Fruit fly (Drosophila melanogaster) whole organism, prepupa: ENCODE measurements around the gene CG45603.
A peak's percentile ranks its signal among the peaks of the same experiment; 100 is the strongest.

Source experiments
- CG10631 ChIP-seq: fragments of 200-800 bp; sonication (Bioruptor generic); optimal IDR thresholded peaks from 2 replicates; lab custom pipeline; 2016; ENCODE audit warnings: missing biosample characterization, missing genetic modification characterization
- CG11294 ChIP-seq: fragments of 200-800 bp; sonication (Bioruptor generic); IDR thresholded peaks from 2 replicates; pipeline ENCODE4 v1.3.6; 2022; ENCODE audit warnings: missing biosample characterization, missing genetic modification characterization
- CG15336 ChIP-seq: fragments of 200-800 bp; sonication (Bioruptor generic); IDR thresholded peaks from 2 replicates; pipeline ENCODE4 v1.3.6; 2022; ENCODE audit warnings: missing biosample characterization, missing genetic modification characterization
- CG16779 ChIP-seq: fragments of 200-800 bp; sonication (Bioruptor generic); optimal IDR thresholded peaks from 3 replicates; lab custom pipeline; 2017; ENCODE audit warnings: missing biosample characterization, mild to moderate bottlenecking, missing genetic modification characterization
- CG31627 ChIP-seq: fragments of 200-800 bp; sonication (Bioruptor generic); optimal IDR thresholded peaks from 3 replicates; lab custom pipeline; 2016; ENCODE audit warnings: missing biosample characterization, missing genetic modification characterization
- CG32006 ChIP-seq: fragments of 200-800 bp; sonication (Bioruptor generic); optimal IDR thresholded peaks from 3 replicates; lab custom pipeline; 2017; ENCODE audit warnings: missing biosample characterization, mild to moderate bottlenecking, missing genetic modification characterization
- CG34406 ChIP-seq: fragments of 200-800 bp; sonication (Bioruptor generic); optimal IDR thresholded peaks from 3 replicates; lab custom pipeline; 2016; ENCODE audit warnings: missing biosample characterization, missing genetic modification characterization
- CG6163 ChIP-seq: fragments of 200-800 bp; sonication (Bioruptor generic); IDR thresholded peaks from 3 replicates; pipeline ENCODE4 v1.3.6; 2022; ENCODE audit warnings: missing biosample characterization, missing genetic modification characterization
- CG6792 ChIP-seq: fragments of 200-800 bp; sonication (Bioruptor generic); optimal IDR thresholded peaks from 3 replicates; lab custom pipeline; 2016; ENCODE audit warnings: missing biosample characterization, missing genetic modification characterization
- CG8119 ChIP-seq: fragments of 200-800 bp; sonication (Bioruptor generic); IDR thresholded peaks from 3 replicates; pipeline ENCODE4 v1.3.6; 2022; ENCODE audit warnings: missing biosample characterization, missing genetic modification characterization
- CG8319 ChIP-seq: fragments of 200-800 bp; sonication (Bioruptor generic); optimal IDR thresholded peaks from 3 replicates; lab custom pipeline; 2016; ENCODE audit warnings: missing biosample characterization, missing genetic modification characterization
- CG8632 ChIP-seq: fragments of 200-800 bp; sonication (Bioruptor generic); optimal IDR thresholded peaks from 3 replicates; lab custom pipeline; 2016; ENCODE audit warnings: missing biosample characterization, missing genetic modification characterization
- Eip75B ChIP-seq: fragments of 200-800 bp; sonication (Bioruptor generic); optimal IDR thresholded peaks from 3 replicates; lab custom pipeline; 2016; ENCODE audit warnings: missing biosample characterization, missing genetic modification characterization
- Eip78C ChIP-seq: fragments of 200-800 bp; sonication (Bioruptor generic); peaks from one replicate; lab custom pipeline; 2016; ENCODE audit warnings: missing biosample characterization, missing genetic modification characterization
- Eip93F ChIP-seq: fragments of 200-800 bp; sonication (Bioruptor generic); optimal IDR thresholded peaks from 2 replicates; lab custom pipeline; 2016; ENCODE audit warnings: missing biosample characterization, mild to moderate bottlenecking, missing genetic modification characterization
- Ets96B ChIP-seq: fragments of 200-800 bp; optimal IDR thresholded peaks from 2 replicates; lab custom pipeline; 2019; ENCODE audit warnings: missing biosample characterization, mild to moderate bottlenecking, missing genetic modification characterization, moderate library complexity
- Gug ChIP-seq: fragments of 200-800 bp; sonication (Bioruptor generic); IDR thresholded peaks from 2 replicates; pipeline ENCODE4 v1.3.6; 2022; ENCODE audit warnings: missing biosample characterization, missing genetic modification characterization
- Hr39 ChIP-seq: fragments of 200-800 bp; sonication (Bioruptor generic); optimal IDR thresholded peaks from 2 replicates; lab custom pipeline; 2016; ENCODE audit warnings: missing biosample characterization, missing genetic modification characterization
- Hr4 ChIP-seq: fragments of 200-800 bp; sonication (Bioruptor generic); optimal IDR thresholded peaks from 3 replicates; lab custom pipeline; 2016; ENCODE audit warnings: missing biosample characterization, missing genetic modification characterization
- Met ChIP-seq: fragments of 200-800 bp; sonication (Bioruptor generic); optimal IDR thresholded peaks from 3 replicates; lab custom pipeline; 2016; ENCODE audit warnings: missing biosample characterization, missing genetic modification characterization
- OdsH ChIP-seq: fragments of 200-800 bp; sonication (Bioruptor generic); optimal IDR thresholded peaks from 3 replicates; lab custom pipeline; 2016; ENCODE audit warnings: missing biosample characterization, missing genetic modification characterization
- Smox ChIP-seq: fragments of 200-800 bp; sonication (Bioruptor generic); optimal IDR thresholded peaks from 3 replicates; lab custom pipeline; 2016; ENCODE audit warnings: missing biosample characterization, missing genetic modification characterization
- Sox102F ChIP-seq: fragments of 200-800 bp; sonication (Bioruptor generic); optimal IDR thresholded peaks from 2 replicates; lab custom pipeline; 2016; ENCODE audit warnings: missing biosample characterization, mild to moderate bottlenecking, missing genetic modification characterization
- achi ChIP-seq: fragments of 200-800 bp; sonication (Bioruptor generic); optimal IDR thresholded peaks from 3 replicates; lab custom pipeline; 2016; ENCODE audit warnings: missing biosample characterization, missing genetic modification characterization
- acj6 ChIP-seq: fragments of 200-800 bp; sonication (Bioruptor generic); optimal IDR thresholded peaks from 3 replicates; lab custom pipeline; 2016; ENCODE audit warnings: missing biosample characterization, missing genetic modification characterization
- cyc ChIP-seq: fragments of 200-800 bp; sonication (Bioruptor generic); optimal IDR thresholded peaks from 3 replicates; lab custom pipeline; 2016; ENCODE audit warnings: missing biosample characterization, missing genetic modification characterization
- dsx ChIP-seq: fragments of 200-800 bp; optimal IDR thresholded peaks from 3 replicates; lab custom pipeline; 2019; ENCODE audit warnings: missing biosample characterization, mild to moderate bottlenecking, missing genetic modification characterization, moderate library complexity; ENCODE audit not compliant: poor library complexity, severe bottlenecking
- esn ChIP-seq: fragments of 200-800 bp; sonication (Bioruptor generic); optimal IDR thresholded peaks from 2 replicates; lab custom pipeline; 2016; ENCODE audit warnings: missing biosample characterization, mild to moderate bottlenecking, missing genetic modification characterization, moderate library complexity
- lz ChIP-seq: fragments of 200-800 bp; sonication (Bioruptor generic); optimal IDR thresholded peaks from 3 replicates; lab custom pipeline; 2016; ENCODE audit warnings: missing biosample characterization, missing genetic modification characterization
- pdm3 ChIP-seq: fragments of 200-800 bp; sonication (Bioruptor generic); optimal IDR thresholded peaks from 3 replicates; lab custom pipeline; 2016; ENCODE audit warnings: missing biosample characterization, missing genetic modification characterization
- salr ChIP-seq, 2 experiments: fragments of 200-800 bp; sonication (Bioruptor generic); optimal IDR thresholded peaks; 3 replicates each; lab custom pipeline; 2016 to 2018; ENCODE audit warnings: missing biosample characterization in 2 of 2, missing genetic modification characterization in 2 of 2, mild to moderate bottlenecking in 1 of 2
- ss ChIP-seq, 2 experiments: fragments of 200-800 bp; sonication (Bioruptor generic); optimal IDR thresholded peaks; 2 replicates in 1 of 2; 3 replicates in 1 of 2; lab custom pipeline; 2017 to 2018; ENCODE audit warnings: mild to moderate bottlenecking in 2 of 2, missing biosample characterization in 2 of 2, missing genetic modification characterization in 2 of 2, moderate library complexity in 1 of 2
- svp ChIP-seq: fragments of 200-800 bp; sonication (Bioruptor generic); peaks from one replicate; lab custom pipeline; 2016; ENCODE audit warnings: missing biosample characterization, missing genetic modification characterization
- topi ChIP-seq: fragments of 200-800 bp; sonication (Bioruptor generic); optimal IDR thresholded peaks from 3 replicates; lab custom pipeline; 2016; ENCODE audit warnings: missing biosample characterization, missing genetic modification characterization
- vri ChIP-seq: fragments of 200-800 bp; sonication (Bioruptor generic); optimal IDR thresholded peaks from 3 replicates; lab custom pipeline; 2016; ENCODE audit warnings: missing biosample characterization, mild to moderate bottlenecking, missing genetic modification characterization

Gene CG45603

DNA sequence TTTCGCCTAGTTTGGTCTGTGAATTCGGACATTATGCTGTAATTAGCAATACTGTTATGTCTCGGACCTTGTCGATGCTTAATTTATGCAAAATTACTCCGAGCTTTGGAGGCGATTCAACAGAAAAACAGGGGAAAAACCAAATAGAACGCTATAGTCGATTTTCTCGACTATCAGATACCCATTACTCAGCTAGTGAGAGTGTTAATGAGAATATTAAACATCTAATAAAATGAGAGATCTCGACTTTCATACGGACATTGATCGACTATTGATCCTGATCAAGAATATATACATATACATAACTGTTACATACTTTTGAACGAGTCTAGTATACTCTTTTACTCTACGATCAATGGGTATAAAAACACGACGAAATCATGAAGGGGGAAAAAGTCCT, 25.6 kb upstream of the CG45603 start:
- TF ChIP-seq esn (GFP tag; lab: Kevin White, UChicago): peak; percentile 22
- no peak for TF ChIP-seq salr (GFP tag; optimal IDR thresholded peaks at IDR 0.05; lab: Kevin White, UChicago)
- TF ChIP-seq cyc (GFP tag; lab: Kevin White, UChicago): peak; percentile 3
- peak; percentile 7 for TF ChIP-seq achi (GFP tag; lab: Kevin White, UChicago)
- TF ChIP-seq Eip78C (GFP tag; lab: Kevin White, UChicago): peak; percentile 66
- TF ChIP-seq Smox (GFP tag; lab: Kevin White, UChicago): peak; percentile 50
- no peak for TF ChIP-seq Ets96B (tag; lab: Kevin White, UChicago)
- TF ChIP-seq OdsH (GFP tag; lab: Kevin White, UChicago): no peak
- peak; percentile 38 for TF ChIP-seq Met
- peak; percentile 7 for TF ChIP-seq topi
- peak; percentile 17 for TF ChIP-seq acj6 (GFP tag; lab: Kevin White, UChicago)
- peak; percentile 7 for TF ChIP-seq CG10631 (GFP tag; lab: Kevin White, UChicago)
- peak; percentile 12 for TF ChIP-seq Sox102F
- TF ChIP-seq lz: peak; percentile 20
- no peak for TF ChIP-seq CG11294
- TF ChIP-seq vri: peak; percentile 0
- TF ChIP-seq Hr39 (GFP tag; lab: Kevin White, UChicago): peak; percentile 30
- peak; percentile 51 for TF ChIP-seq svp (GFP tag; lab: Kevin White, UChicago)
- TF ChIP-seq pdm3: peak; percentile 24
- peak; percentile 19 for TF ChIP-seq CG31627 (GFP tag; lab: Kevin White, UChicago)

DNA sequence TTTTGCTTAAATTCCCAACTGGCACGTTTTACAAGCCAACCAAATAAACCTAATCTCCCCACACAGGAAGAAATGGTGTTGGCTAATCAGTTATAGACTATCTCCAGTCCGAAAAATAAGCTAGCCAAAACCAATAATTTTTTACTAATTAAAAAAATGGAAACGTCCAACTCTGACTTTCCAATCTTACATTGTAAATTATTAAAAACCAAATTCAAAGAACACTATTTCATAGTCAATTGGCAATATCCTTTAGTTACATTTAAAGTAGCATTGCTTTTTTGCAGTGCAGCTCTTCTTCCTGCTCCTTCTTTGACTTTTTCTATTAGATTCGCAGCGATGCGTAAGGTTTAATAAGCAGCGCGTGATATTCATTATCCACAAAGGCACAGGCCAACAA, 15.5 kb upstream of the CG45603 start:
- TF ChIP-seq CG32006 (GFP tag; lab: Kevin White, UChicago) (no peak), Eip93F (GFP tag; lab: Kevin White, UChicago) (no peak), CG34406 (no peak), CG31627 (GFP tag; lab: Kevin White, UChicago) (no peak), OdsH (GFP tag; lab: Kevin White, UChicago) (no peak), CG6792 (GFP tag; lab: Kevin White, UChicago) (no peak), CG8319 (GFP tag; lab: Kevin White, UChicago) (no peak), achi (GFP tag; lab: Kevin White, UChicago) (no peak), dsx (no peak), Eip78C (GFP tag; lab: Kevin White, UChicago) (no peak), Eip75B (GFP tag; lab: Kevin White, UChicago) (no peak), Sox102F (no peak), Hr39 (GFP tag; lab: Kevin White, UChicago) (no peak), Gug (GFP tag; lab: Robert Waterston, UW) (no peak), svp (GFP tag; lab: Kevin White, UChicago) (no peak), CG8632 (no peak), CG16779 (tag; lab: Kevin White, UChicago) (no peak), CG11294 (no peak)

DNA sequence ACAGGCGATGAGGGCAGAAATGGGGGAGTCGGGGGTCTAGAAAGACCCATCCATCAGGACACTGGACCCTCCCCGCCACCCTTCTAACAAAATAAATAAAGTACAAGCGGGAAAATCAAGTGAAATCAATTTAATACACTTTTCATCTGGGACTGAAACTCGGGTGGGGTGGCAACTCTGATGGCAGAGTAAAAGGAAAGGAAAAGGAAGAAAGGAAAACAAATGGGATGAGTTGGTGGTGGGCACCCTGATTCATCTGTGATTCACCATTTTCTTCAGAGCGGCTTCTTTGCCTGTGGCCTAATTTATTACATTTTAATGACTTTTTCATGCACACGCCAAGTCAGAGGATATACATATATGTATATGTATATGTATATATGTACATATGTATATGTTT, 15.0 kb upstream of the CG45603 start:
- no peak for TF ChIP-seq salr (GFP tag; optimal IDR thresholded peaks at IDR 0.05; lab: Kevin White, UChicago)
- no peak for TF ChIP-seq CG6792 (GFP tag; lab: Kevin White, UChicago)
- no peak for TF ChIP-seq CG8119 (GFP tag; lab: Robert Waterston, UW)
- no peak for TF ChIP-seq Gug (GFP tag; lab: Robert Waterston, UW)
- no peak for TF ChIP-seq Ets96B (tag; lab: Kevin White, UChicago)
- TF ChIP-seq Hr4 (GFP tag; lab: Kevin White, UChicago): no peak
- no peak for TF ChIP-seq CG15336 (GFP tag; lab: Robert Waterston, UW)
- TF ChIP-seq esn (GFP tag; lab: Kevin White, UChicago): no peak

- TF ChIP-seq ss (GFP tag; optimal IDR thresholded peaks at IDR 0.05; lab: Kevin White, UChicago) (peak in 1 of 2 experiments; percentile 5), CG6163 (GFP tag; lab: Robert Waterston, UW) (no peak)
These were observed 13.6 kb upstream of the CG45603 start for dm6 chrX:12260788-12261187.
